Worm (Caenorhabditis elegans) whole organism, early embryonic: ENCODE results near the gene T24A6.17.

ENCODE experiments used
- ama-1 ChIP-seq: fragments of 150-350 bp; optimal IDR thresholded peaks from 2 replicates; lab custom pipeline; 2014
- ceh-13 ChIP-seq: fragments of 200-800 bp; sonication (Bioruptor generic); optimal IDR thresholded peaks from 2 replicates; lab custom pipeline; 2018; ENCODE audit warnings: mild to moderate bottlenecking, missing genetic modification characterization, missing compliant biosample characterization
- flt-1 ChIP-seq: fragments of 200-800 bp; sonication (Bioruptor generic); IDR thresholded peaks from 2 replicates; pipeline ENCODE4 v1.3.6; 2022; ENCODE audit warnings: missing genetic modification characterization, missing compliant biosample characterization
- hmbx-1 ChIP-seq: sonication (generic microtip); optimal IDR thresholded peaks from 2 replicates; lab custom pipeline; 2016; ENCODE audit warnings: mild to moderate bottlenecking, missing genetic modification characterization, missing compliant biosample characterization
- sea-1 ChIP-seq: fragments of 200-800 bp; sonication (Bioruptor generic); conservative IDR thresholded peaks from 2 replicates; pipeline ENCODE4 v1.3.6; 2022; ENCODE audit warnings: missing genetic modification characterization, missing compliant biosample characterization
- tbx-37 ChIP-seq: fragments of 200-800 bp; sonication (Bioruptor generic); conservative IDR thresholded peaks from 2 replicates; pipeline ENCODE4 v1.3.6; 2022; ENCODE audit warnings: missing genetic modification reagents, missing genetic modification characterization, missing compliant biosample characterization

ce11 chrV:3551765-3552164, 12.5 kb downstream of the T24A6.17 start, which contains the start of gene grl-28:
- TF ChIP-seq ceh-13 (GFP tag; lab: Kevin White, UChicago) (no peak), ama-1 (lab: Kevin White, UChicago) (no peak), flt-1 (GFP tag; lab: Robert Waterston, UW) (no peak), sea-1 (GFP tag; lab: Robert Waterston, UW) (no peak), hmbx-1 (tag; lab: Kevin White, UChicago) (no peak), tbx-37 (GFP tag; lab: Robert Waterston, UW) (no peak)
